Fruit fly (Drosophila melanogaster): ENCODE data around the gene Apc.

The Apc gene

dm6 chr3R:28819555-28820305 lies 24.8 kb downstream of the Apc start, which contains the start of the genes CG1523 and CG1647 (continued):
- TF ChIP-seq CG6854 (GFP tag; optimal IDR thresholded peaks at IDR 0.05) = no peak
- TF ChIP-seq CG11762 (GFP tag; optimal IDR thresholded peaks at IDR 0.05; ENCODE audit: insufficient read depth) = peak; percentile 57
- TF ChIP-seq CG8319 (GFP tag; optimal IDR thresholded peaks at IDR 0.05) = no peak
- no peak for TF ChIP-seq CG10669 (GFP tag; optimal IDR thresholded peaks at IDR 0.05)
- no peak for TF ChIP-seq achi (GFP tag; optimal IDR thresholded peaks at IDR 0.05)
- TF ChIP-seq Blimp-1 (GFP tag; optimal IDR thresholded peaks at IDR 0.05) = no peak
- no peak for TF ChIP-seq spab (GFP tag; optimal IDR thresholded peaks at IDR 0.05)
- TF ChIP-seq dac (GFP tag; optimal IDR thresholded peaks at IDR 0.05) = no peak

dm6 chr3R:28811677-28812465 lies 32.7 kb downstream of the Apc start, which contains the start of gene Prp39:
Gene Prp39 (plus strand): TSS chr3R:28812102.
- TF ChIP-seq CG10669 (GFP tag; optimal IDR thresholded peaks at IDR 0.05) (no peak), Ets96B (tag; optimal IDR thresholded peaks at IDR 0.05) (peak; percentile 20), CG7368 (GFP tag; optimal IDR thresholded peaks at IDR 0.05) (no peak), acj6 (GFP tag; optimal IDR thresholded peaks at IDR 0.05) (peak; percentile 22), CG34406 (GFP tag; optimal IDR thresholded peaks at IDR 0.05) (no peak), CG32006 (GFP tag; optimal IDR thresholded peaks at IDR 0.05) (no peak), CG10631 (GFP tag; optimal IDR thresholded peaks at IDR 0.05) (no peak), Ets21C (GFP tag; optimal IDR thresholded peaks at IDR 0.05) (no peak), Blimp-1 (GFP tag; optimal IDR thresholded peaks at IDR 0.05) (no peak), eg (GFP tag; IDR thresholded peaks at IDR 0.05) (peak; percentile 34; the same call in 1 of the 3 replicates), OdsH (GFP tag; optimal IDR thresholded peaks at IDR 0.05) (no peak), Sox14 (GFP tag; optimal IDR thresholded peaks at IDR 0.05) (peak; percentile 89), topi (GFP tag; optimal IDR thresholded peaks at IDR 0.05) (peak; percentile 9), lz (GFP tag; optimal IDR thresholded peaks at IDR 0.05) (peak; percentile 14), CG3032 (tag; optimal IDR thresholded peaks at IDR 0.05) (no peak), achi (GFP tag; optimal IDR thresholded peaks at IDR 0.05) (no peak), CG11294 (GFP tag; IDR thresholded peaks at IDR 0.05) (no peak), Hr38 (GFP tag; optimal IDR thresholded peaks at IDR 0.05) (no peak), Sox15 (GFP tag; optimal IDR thresholded peaks at IDR 0.05) (no peak), Sox102F (GFP tag; optimal IDR thresholded peaks at IDR 0.05) (no peak), Hr4 (GFP tag; optimal IDR thresholded peaks at IDR 0.05) (no peak), cyc (GFP tag; optimal IDR thresholded peaks at IDR 0.05) (peak; percentile 5), CG31627 (GFP tag; optimal IDR thresholded peaks at IDR 0.05) (peak; percentile 1), dsx (GFP tag; optimal IDR thresholded peaks at IDR 0.05; ENCODE audit: poor library complexity, severe bottlenecking) (no peak), fkh (GFP tag; optimal IDR thresholded peaks at IDR 0.05) (peak; percentile 78), CG9139 (GFP tag; optimal IDR thresholded peaks at IDR 0.05) (no peak), CG11762 (GFP tag; optimal IDR thresholded peaks at IDR 0.05; ENCODE audit: insufficient read depth) (no peak), esn (GFP tag; optimal IDR thresholded peaks at IDR 0.05) (peak; percentile 41), vri (GFP tag; optimal IDR thresholded peaks at IDR 0.05) (no peak), CG8632 (GFP tag; optimal IDR thresholded peaks at IDR 0.05) (no peak), Hr39 (GFP tag; optimal IDR thresholded peaks at IDR 0.05) (peak; percentile 10), Eip93F (GFP tag; optimal IDR thresholded peaks at IDR 0.05) (no peak), CG6163 (GFP tag; IDR thresholded peaks at IDR 0.05) (0 out of 3 replicates have a peak, but pooled peaks have one; percentile 17)
